Fruit fly (Drosophila melanogaster) whole organism, embryonic: ENCODE results near the gene Wwox.

Experiments used
- Adf1 ChIP-seq: fragments of 200-800 bp; sonication (Bioruptor generic); IDR thresholded peaks from 2 replicates; pipeline ENCODE4 v1.3.6; 2022; ENCODE audit warnings: missing biosample characterization, missing genetic modification characterization
- Antp ChIP-seq: fragments of 200-800 bp; sonication (Bioruptor generic); optimal IDR thresholded peaks from 3 replicates; lab custom pipeline; 2016; ENCODE audit warnings: missing biosample characterization, missing genetic modification characterization
- B-H1 ChIP-seq: fragments of 200-800 bp; sonication (Bioruptor generic); IDR thresholded peaks from 3 replicates; pipeline ENCODE4 v1.3.6; 2022; ENCODE audit warnings: missing biosample characterization, missing genetic modification characterization
- CG1024 ChIP-seq: fragments of 200-800 bp; sonication (Bioruptor generic); IDR thresholded peaks from 2 replicates; pipeline ENCODE4 v1.3.6; 2022; ENCODE audit warnings: missing biosample characterization, missing genetic modification characterization
- CG1233 ChIP-seq: fragments of 200-800 bp; sonication (Bioruptor generic); optimal IDR thresholded peaks from 4 replicates; lab custom pipeline; 2018; ENCODE audit warnings: missing biosample characterization, mild to moderate bottlenecking, missing genetic modification characterization
- CG15514 ChIP-seq: fragments of 200-800 bp; sonication (Bioruptor generic); optimal IDR thresholded peaks from 3 replicates; lab custom pipeline; 2017; ENCODE audit warnings: missing biosample characterization, missing genetic modification characterization, mild to moderate bottlenecking, moderate library complexity, missing genetic modification reagents
- CG17328 ChIP-seq: fragments of 200-800 bp; sonication (Bioruptor generic); IDR thresholded peaks from 2 replicates; pipeline ENCODE4 v1.3.6; 2022; ENCODE audit warnings: missing biosample characterization, missing genetic modification characterization
- CG1832 ChIP-seq: fragments of 200-800 bp; sonication (Bioruptor generic); optimal IDR thresholded peaks from 2 replicates; lab custom pipeline; 2017; ENCODE audit warnings: missing biosample characterization, mild to moderate bottlenecking, missing genetic modification characterization, inconsistent platforms
- CG30431 ChIP-seq: fragments of 200-800 bp; sonication (Bioruptor generic); optimal IDR thresholded peaks from 2 replicates; lab custom pipeline; 2017; ENCODE audit warnings: missing biosample characterization, missing genetic modification characterization
- CG34422 ChIP-seq: fragments of 200-800 bp; sonication (Bioruptor generic); IDR thresholded peaks from 3 replicates; pipeline ENCODE4 v1.3.6; 2022; ENCODE audit warnings: missing biosample characterization, missing genetic modification characterization
- CG3838 ChIP-seq: fragments of 200-800 bp; sonication (Bioruptor generic); optimal IDR thresholded peaks from 3 replicates; lab custom pipeline; 2016; ENCODE audit warnings: missing biosample characterization, missing genetic modification characterization
- CG4730 ChIP-seq: fragments of 200-800 bp; sonication (Bioruptor generic); IDR thresholded peaks from 2 replicates; pipeline ENCODE4 v1.3.6; 2022; ENCODE audit warnings: missing biosample characterization, missing genetic modification characterization
- CG7357 ChIP-seq: fragments of 200-800 bp; sonication (Bioruptor generic); IDR thresholded peaks from 3 replicates; pipeline ENCODE4 v1.3.6; 2022; ENCODE audit warnings: missing biosample characterization, missing genetic modification characterization
- CG8290 ChIP-seq, 3 experiments: fragments of 200-800 bp; sonication (Bioruptor generic); optimal IDR thresholded peaks; 2 replicates each; lab custom pipeline; 2016 to 2019; ENCODE audit warnings: missing biosample characterization in 3 of 3, missing genetic modification characterization in 3 of 3, mild to moderate bottlenecking in 2 of 3, moderate library complexity in 1 of 3
- CG9876 ChIP-seq: fragments of 200-800 bp; sonication (Bioruptor generic); optimal IDR thresholded peaks from 2 replicates; lab custom pipeline; 2016; ENCODE audit warnings: missing biosample characterization, missing genetic modification characterization
- D19A ChIP-seq: fragments of 200-800 bp; optimal IDR thresholded peaks from 3 replicates; lab custom pipeline; 2019; ENCODE audit warnings: missing biosample characterization, mild to moderate bottlenecking, missing genetic modification characterization, moderate library complexity
- E2f1 ChIP-seq: fragments of 200-800 bp; sonication (Bioruptor generic); IDR thresholded peaks from 2 replicates; pipeline ENCODE4 v1.3.6; 2022; ENCODE audit warnings: missing biosample characterization, missing genetic modification characterization
- E2f2 ChIP-seq: fragments of 200-800 bp; sonication (Bioruptor generic); IDR thresholded peaks from 2 replicates; pipeline ENCODE4 v1.3.6; 2022; ENCODE audit warnings: missing biosample characterization, missing genetic modification characterization
- Hey ChIP-seq: fragments of 200-800 bp; sonication (Bioruptor generic); optimal IDR thresholded peaks from 3 replicates; lab custom pipeline; 2018; ENCODE audit warnings: missing biosample characterization, mild to moderate bottlenecking, missing genetic modification characterization
- HmgD ChIP-seq: fragments of 200-800 bp; sonication (Bioruptor generic); optimal IDR thresholded peaks from 3 replicates; lab custom pipeline; 2016; ENCODE audit warnings: missing biosample characterization, missing genetic modification characterization
- Sox100B ChIP-seq: fragments of 200-800 bp; sonication (Bioruptor generic); optimal IDR thresholded peaks from 3 replicates; lab custom pipeline; 2018; ENCODE audit warnings: missing biosample characterization, mild to moderate bottlenecking, missing genetic modification characterization
- Ssrp ChIP-seq: fragments of 200-800 bp; sonication (Bioruptor generic); optimal IDR thresholded peaks from 2 replicates; lab custom pipeline; 2018; ENCODE audit warnings: missing biosample characterization, mild to moderate bottlenecking, missing genetic modification characterization, moderate library complexity
- al ChIP-seq: fragments of 200-800 bp; sonication (Bioruptor generic); IDR thresholded peaks from 2 replicates; pipeline ENCODE4 v1.3.6; 2022; ENCODE audit warnings: missing biosample characterization, missing genetic modification characterization
- bowl ChIP-seq: fragments of 200-800 bp; sonication (Bioruptor generic); IDR thresholded peaks from 2 replicates; pipeline ENCODE4 v1.3.6; 2022; ENCODE audit warnings: missing biosample characterization, missing genetic modification characterization
- chn ChIP-seq: fragments of 200-800 bp; sonication (Bioruptor generic); optimal IDR thresholded peaks from 2 replicates; lab custom pipeline; 2016; ENCODE audit warnings: missing biosample characterization, missing genetic modification characterization
- croc ChIP-seq: fragments of 200-800 bp; sonication (Bioruptor generic); conservative IDR thresholded peaks from 3 replicates; pipeline ENCODE4 v1.3.6; 2022; ENCODE audit warnings: missing biosample characterization, missing genetic modification characterization
- dmrt99B ChIP-seq: fragments of 200-800 bp; sonication (Bioruptor generic); optimal IDR thresholded peaks from 2 replicates; lab custom pipeline; 2018; ENCODE audit warnings: missing biosample characterization, mild to moderate bottlenecking, missing genetic modification characterization, moderate library complexity
- dpn ChIP-seq, 2 experiments: fragments of 200-800 bp; sonication (Bioruptor generic); optimal IDR thresholded peaks; 3 replicates each; lab custom pipeline; 2016; ENCODE audit warnings: missing biosample characterization in 2 of 2, missing genetic modification characterization in 2 of 2
- esg ChIP-seq: fragments of 200-800 bp; sonication (Bioruptor generic); conservative IDR thresholded peaks from 2 replicates; pipeline ENCODE4 v1.3.6; 2022; ENCODE audit warnings: missing biosample characterization, missing genetic modification characterization
- fd3F ChIP-seq: fragments of 200-800 bp; sonication (Bioruptor generic); optimal IDR thresholded peaks from 2 replicates; lab custom pipeline; 2018; ENCODE audit warnings: missing biosample characterization, mild to moderate bottlenecking, missing genetic modification characterization, moderate library complexity
- gem ChIP-seq: fragments of 200-800 bp; sonication (Bioruptor generic); optimal IDR thresholded peaks from 2 replicates; lab custom pipeline; 2019; ENCODE audit warnings: missing biosample characterization, mild to moderate bottlenecking, missing genetic modification characterization, moderate library complexity
- gfzf ChIP-seq: fragments of 200-800 bp; sonication (Bioruptor generic); optimal IDR thresholded peaks from 2 replicates; lab custom pipeline; 2016; ENCODE audit warnings: missing biosample characterization, mild to moderate bottlenecking, missing genetic modification characterization, moderate library complexity
- ham ChIP-seq: fragments of 200-800 bp; sonication (Bioruptor generic); IDR thresholded peaks from 2 replicates; pipeline ENCODE4 v1.3.6; 2022; ENCODE audit warnings: missing biosample characterization, missing genetic modification characterization
- hbn ChIP-seq: fragments of 200-800 bp; sonication (Bioruptor generic); IDR thresholded peaks from 2 replicates; pipeline ENCODE4 v1.3.6; 2022; ENCODE audit warnings: missing biosample characterization, missing genetic modification characterization; ENCODE audit not compliant: partially characterized antibody
- jumu ChIP-seq: fragments of 200-800 bp; sonication (Bioruptor generic); optimal IDR thresholded peaks from 3 replicates; lab custom pipeline; 2016; ENCODE audit warnings: missing biosample characterization, missing genetic modification characterization
- lola ChIP-seq, 3 experiments: fragments of >200 bp in 2 of 3; fragments of 200-800 bp in 1 of 3; sonication (Bioruptor generic) in 1 of 3; optimal IDR thresholded peaks; 2 replicates each; lab custom pipeline; 2017 to 2019; ENCODE audit warnings: missing biosample characterization in 3 of 3, missing genetic modification characterization in 3 of 3, mild to moderate bottlenecking in 1 of 3, moderate library complexity in 1 of 3
- mld ChIP-seq: fragments of 200-800 bp; sonication (Bioruptor generic); IDR thresholded peaks from 3 replicates; pipeline ENCODE4 v1.3.6; 2022; ENCODE audit warnings: missing biosample characterization, missing genetic modification characterization; ENCODE audit not compliant: partially characterized antibody
- nmo ChIP-seq: fragments of 200-800 bp; sonication (Bioruptor generic); optimal IDR thresholded peaks from 2 replicates; lab custom pipeline; 2018; ENCODE audit warnings: missing biosample characterization, mild to moderate bottlenecking, missing genetic modification characterization, moderate library complexity
- prd ChIP-seq, 3 experiments: fragments of >200 bp in 2 of 3; fragments of 200-800 bp in 1 of 3; sonication (Bioruptor generic) in 1 of 3; optimal IDR thresholded peaks in 2 of 3; IDR thresholded peaks in 1 of 3; 2 replicates in 2 of 3; 3 replicates in 1 of 3; pipeline versions ENCODE4 v1.3.6 to Lab custom; 2017 to 2022; ENCODE audit warnings: missing biosample characterization in 1 of 3, missing genetic modification characterization in 1 of 3
- pum ChIP-seq: fragments of 200-800 bp; sonication (Bioruptor generic); optimal IDR thresholded peaks from 2 replicates; lab custom pipeline; 2016; ENCODE audit warnings: missing biosample characterization, missing genetic modification characterization
- rib ChIP-seq: fragments of 200-800 bp; sonication (Bioruptor generic); IDR thresholded peaks from 2 replicates; pipeline ENCODE4 v1.3.6; 2022; ENCODE audit warnings: missing biosample characterization, missing genetic modification characterization
- shn ChIP-seq: fragments of 200-800 bp; sonication (Bioruptor generic); optimal IDR thresholded peaks from 3 replicates; lab custom pipeline; 2016; ENCODE audit warnings: missing biosample characterization, missing genetic modification characterization
- sob ChIP-seq: fragments of 200-800 bp; sonication (Bioruptor generic); IDR thresholded peaks from 2 replicates; pipeline ENCODE4 v1.3.6; 2022; ENCODE audit warnings: missing biosample characterization, missing genetic modification characterization
- sqz ChIP-seq: fragments of 200-800 bp; sonication (Bioruptor generic); optimal IDR thresholded peaks from 3 replicates; lab custom pipeline; 2018; ENCODE audit warnings: missing biosample characterization, mild to moderate bottlenecking, missing genetic modification characterization
- sr ChIP-seq: fragments of 200-800 bp; sonication (Bioruptor generic); IDR thresholded peaks from 3 replicates; pipeline ENCODE4 v1.3.6; 2022; ENCODE audit warnings: missing biosample characterization, missing genetic modification characterization
- tgo ChIP-seq: fragments of 200-800 bp; sonication (Bioruptor generic); IDR thresholded peaks from 3 replicates; pipeline ENCODE4 v1.3.6; 2022; ENCODE audit warnings: missing biosample characterization, missing genetic modification characterization
- trem ChIP-seq: fragments of 200-800 bp; optimal IDR thresholded peaks from 3 replicates; lab custom pipeline; 2019; ENCODE audit warnings: missing biosample characterization, mild to moderate bottlenecking, missing genetic modification characterization, moderate library complexity
- yki ChIP-seq: fragments of >200 bp; optimal IDR thresholded peaks from 3 replicates; lab custom pipeline; 2018

Wwox gene

dm6 chr2L:8001694-8002627 lies 2.1 kb downstream of the Wwox start:
- TF ChIP-seq CG30431 (GFP tag; lab: Kevin White, UChicago) (peak; percentile 78), prd (optimal IDR thresholded peaks at IDR 0.05; lab: Kevin White, UChicago) (no peak), prd (GFP tag; IDR thresholded peaks at IDR 0.05; lab: Robert Waterston, UW) (peak; percentile 85), sr (no peak), CG1233 (GFP tag; lab: Kevin White, UChicago) (peak; percentile 85), al (GFP tag; lab: Robert Waterston, UW) (peak; percentile 74; the same call in 1 of the 2 replicates), Sox100B (GFP tag; lab: Kevin White, UChicago) (peak; percentile 93), jumu (GFP tag; lab: Kevin White, UChicago) (peak; percentile 74), gem (tag; lab: Kevin White, UChicago) (peak; percentile 94), sqz (GFP tag; lab: Kevin White, UChicago) (peak; percentile 83), B-H1 (peak; percentile 76), chn (peak; percentile 80), bowl (no peak), yki (lab: Kevin White, UChicago) (no peak), CG34422 (peak; percentile 90), CG9876 (GFP tag; lab: Kevin White, UChicago) (peak; percentile 65), pum (GFP tag; lab: Kevin White, UChicago) (peak; percentile 71), CG8290 (GFP tag; optimal IDR thresholded peaks at IDR 0.05; lab: Kevin White, UChicago) (peak; percentile 37), CG8290 (tag; optimal IDR thresholded peaks at IDR 0.05; lab: Kevin White, UChicago) (peak in 1 of 2 experiments; percentile 67), tgo (GFP tag; lab: Robert Waterston, UW) (peak; percentile 87), rib (0 out of 2 replicates have a peak, but pooled peaks have one; percentile 28), CG17328 (GFP tag; lab: Robert Waterston, UW) (peak; percentile 71), D19A (peak; percentile 81), CG15514 (GFP tag; lab: Kevin White, UChicago) (peak; percentile 72), Ssrp (tag; lab: Kevin White, UChicago) (peak; percentile 79), nmo (GFP tag; lab: Kevin White, UChicago) (peak; percentile 94), Adf1 (GFP tag; lab: Robert Waterston, UW) (peak; percentile 57), CG1832 (no peak), CG4730 (GFP tag; lab: Robert Waterston, UW) (peak; percentile 81), CG7357 (peak; percentile 78), shn (GFP tag; lab: Kevin White, UChicago) (peak; percentile 79), gfzf (GFP tag; lab: Kevin White, UChicago) (no peak), Antp (GFP tag; lab: Kevin White, UChicago) (peak; percentile 78), dmrt99B (tag; lab: Kevin White, UChicago) (peak; percentile 93), esg (GFP tag; lab: Robert Waterston, UW) (peak; percentile 86), croc (peak; percentile 73), mld (no peak), Hey (peak; percentile 13), hbn (GFP tag; lab: Robert Waterston, UW) (no peak), CG3838 (GFP tag; lab: Kevin White, UChicago) (peak; percentile 69), HmgD (GFP tag; lab: Kevin White, UChicago) (no peak), E2f2 (GFP tag; lab: Robert Waterston, UW) (peak; percentile 71), trem (tag; lab: Kevin White, UChicago) (peak; percentile 70), E2f1 (peak; percentile 71), ham (GFP tag; lab: Robert Waterston, UW) (0 out of 2 replicates have a peak, but pooled peaks have one; percentile 29), CG1024 (GFP tag; lab: Robert Waterston, UW) (0 out of 2 replicates have a peak, but pooled peaks have one; percentile 28), lola (GFP tag; optimal IDR thresholded peaks at IDR 0.05; lab: Kevin White, UChicago) (peak in 1 of 3 experiments; percentile 91), fd3F (peak; percentile 84), dpn (GFP tag; optimal IDR thresholded peaks at IDR 0.05; lab: Kevin White, UChicago) (peak; percentile 84 to 85), sob (GFP tag; lab: Robert Waterston, UW) (peak; percentile 87)
